Worm (Caenorhabditis elegans) whole organism, L1 larva: ENCODE results near the gene mrps-14.

Experiments used
- C16A3.4 ChIP-seq: fragments of 150-350 bp; optimal IDR thresholded peaks from 2 replicates; lab custom pipeline; 2014; ENCODE audit warnings: missing biosample characterization, missing genetic modification characterization
- C34B4.2 ChIP-seq: sonication (generic microtip); optimal IDR thresholded peaks from 2 replicates; lab custom pipeline; 2017; ENCODE audit warnings: mild to moderate bottlenecking, missing genetic modification characterization, missing compliant biosample characterization
- F16B12.6 ChIP-seq: fragments of 150-350 bp; optimal IDR thresholded peaks from 2 replicates; lab custom pipeline; 2014; ENCODE audit warnings: missing biosample characterization, missing genetic modification characterization
- alr-1 ChIP-seq: fragments of 200-800 bp; sonication (Bioruptor generic); optimal IDR thresholded peaks from 2 replicates; lab custom pipeline; 2018; ENCODE audit warnings: borderline replicate concordance, mild to moderate bottlenecking, missing genetic modification characterization, missing compliant biosample characterization
- aly-2 ChIP-seq: fragments of 150-350 bp; optimal IDR thresholded peaks from 2 replicates; lab custom pipeline; 2014; ENCODE audit warnings: missing biosample characterization, missing genetic modification characterization
- blmp-1 ChIP-seq: fragments of 150-350 bp; optimal IDR thresholded peaks from 2 replicates; lab custom pipeline; 2014; ENCODE audit warnings: missing biosample characterization, missing genetic modification characterization
- ceh-82 ChIP-seq, 3 experiments: fragments of 150-350 bp in 1 of 3; sonication (generic microtip) in 2 of 3; optimal IDR thresholded peaks; 2 replicates each; lab custom pipeline; 2014 to 2017; ENCODE audit warnings: missing biosample characterization in 3 of 3, missing genetic modification characterization in 3 of 3
- ceh-88 ChIP-seq: fragments of 200-800 bp; sonication (Bioruptor generic); IDR thresholded peaks from 2 replicates; pipeline ENCODE4 v1.3.6; 2022; ENCODE audit warnings: missing genetic modification characterization, missing compliant biosample characterization
- ceh-90 ChIP-seq: sonication (generic microtip); optimal IDR thresholded peaks from 2 replicates; lab custom pipeline; 2016; ENCODE audit warnings: missing genetic modification characterization, missing compliant biosample characterization
- egl-13 ChIP-seq: sonication (generic microtip); optimal IDR thresholded peaks from 2 replicates; lab custom pipeline; 2016; ENCODE audit warnings: missing genotype, missing genetic modification reagents, missing genetic modification characterization, missing compliant biosample characterization
- elt-3 ChIP-seq, 6 experiments: fragments of 150-350 bp in 1 of 6; sonication (generic microtip); optimal IDR thresholded peaks; 2 replicates each; lab custom pipeline; 2017 to 2018; ENCODE audit warnings: missing biosample characterization in 6 of 6, missing genetic modification characterization in 6 of 6, inconsistent platforms in 1 of 6
- ets-5 ChIP-seq: fragments of 200-800 bp; sonication (Bioruptor generic); IDR thresholded peaks from 2 replicates; pipeline ENCODE4 v1.3.6; 2022; ENCODE audit warnings: missing genetic modification characterization, missing compliant biosample characterization
- fkh-10 ChIP-seq: sonication (generic microtip); optimal IDR thresholded peaks from 2 replicates; lab custom pipeline; 2017; ENCODE audit warnings: missing biosample characterization, missing genetic modification reagents, missing genetic modification characterization
- fkh-8 ChIP-seq: sonication (generic microtip); optimal IDR thresholded peaks from 2 replicates; lab custom pipeline; 2016; ENCODE audit warnings: mild to moderate bottlenecking, missing genetic modification characterization, missing compliant biosample characterization
- grh-1 ChIP-seq: fragments of 200-800 bp; sonication (Bioruptor generic); IDR thresholded peaks from 2 replicates; pipeline ENCODE4 v1.3.6; 2022; ENCODE audit warnings: missing genetic modification reagents, missing genetic modification characterization, missing compliant biosample characterization
- hpl-2 ChIP-seq: fragments of 150-350 bp; optimal IDR thresholded peaks from 2 replicates; lab custom pipeline; 2014; ENCODE audit warnings: missing biosample characterization, missing genetic modification reagents, missing genetic modification characterization
- isw-1 ChIP-seq: fragments of 200-800 bp; sonication (Bioruptor generic); IDR thresholded peaks from 2 replicates; pipeline ENCODE4 v1.3.6; 2022; ENCODE audit warnings: missing genetic modification characterization, missing compliant biosample characterization
- jun-1 ChIP-seq: fragments of 150-350 bp; optimal IDR thresholded peaks from 2 replicates; lab custom pipeline; 2014; ENCODE audit warnings: missing biosample characterization, missing genetic modification reagents, missing genetic modification characterization
- lin-39 ChIP-seq: fragments of 150-350 bp; optimal IDR thresholded peaks from 2 replicates; lab custom pipeline; 2014; ENCODE audit warnings: missing biosample characterization, missing genetic modification reagents, missing genetic modification characterization
- lsy-2 ChIP-seq, 2 experiments: fragments of 150-350 bp; optimal IDR thresholded peaks; 2 replicates each; lab custom pipeline; 2014; ENCODE audit warnings: missing biosample characterization in 2 of 2, missing genetic modification characterization in 2 of 2
- mef-2 ChIP-seq: fragments of 150-350 bp; optimal IDR thresholded peaks from 2 replicates; lab custom pipeline; 2014; ENCODE audit warnings: missing biosample characterization, missing genetic modification characterization
- mep-1 ChIP-seq: fragments of 150-350 bp; optimal IDR thresholded peaks from 2 replicates; lab custom pipeline; 2014; ENCODE audit warnings: missing biosample characterization, missing genetic modification characterization
- nhr-11 ChIP-seq: fragments of 150-350 bp; optimal IDR thresholded peaks from 2 replicates; lab custom pipeline; 2014; ENCODE audit warnings: missing biosample characterization, missing genetic modification characterization
- nhr-12 ChIP-seq: sonication (generic microtip); optimal IDR thresholded peaks from 2 replicates; lab custom pipeline; 2017; ENCODE audit warnings: missing biosample characterization, missing genetic modification characterization
- nhr-19 ChIP-seq: fragments of 200-800 bp; sonication (Bioruptor generic); conservative IDR thresholded peaks from 2 replicates; pipeline ENCODE4 v1.3.6; 2022; ENCODE audit warnings: missing genetic modification characterization, missing compliant biosample characterization
- nhr-20 ChIP-seq: sonication (generic microtip); optimal IDR thresholded peaks from 2 replicates; lab custom pipeline; 2016; ENCODE audit warnings: mild to moderate bottlenecking, missing genetic modification characterization, missing compliant biosample characterization
- nhr-237 ChIP-seq: fragments of 150-350 bp; optimal IDR thresholded peaks from 2 replicates; lab custom pipeline; 2014; ENCODE audit warnings: missing biosample characterization, missing genetic modification characterization
- nhr-76 ChIP-seq: sonication (generic microtip); optimal IDR thresholded peaks from 2 replicates; lab custom pipeline; 2017; ENCODE audit warnings: missing biosample characterization, missing genetic modification characterization
- pag-3 ChIP-seq: sonication (generic microtip); optimal IDR thresholded peaks from 2 replicates; lab custom pipeline; 2017; ENCODE audit warnings: missing genetic modification characterization, mild to moderate bottlenecking, missing compliant biosample characterization, antibody characterized with exemption, borderline replicate concordance; ENCODE audit not compliant: insufficient read depth
- pqm-1 ChIP-seq: sonication (generic microtip); optimal IDR thresholded peaks from 3 replicates; lab custom pipeline; 2017; ENCODE audit warnings: missing biosample characterization, missing genetic modification characterization
- sptf-1 ChIP-seq: fragments of 150-350 bp; optimal IDR thresholded peaks from 2 replicates; lab custom pipeline; 2014; ENCODE audit warnings: missing biosample characterization, missing genetic modification characterization
- swsn-7 ChIP-seq: sonication (generic microtip); optimal IDR thresholded peaks from 2 replicates; lab custom pipeline; 2016; ENCODE audit warnings: missing genetic modification characterization, missing compliant biosample characterization
- tlp-1 ChIP-seq: fragments of 150-350 bp; optimal IDR thresholded peaks from 2 replicates; lab custom pipeline; 2014; ENCODE audit warnings: missing biosample characterization, missing genetic modification characterization
- unc-130 ChIP-seq: fragments of 150-350 bp; optimal IDR thresholded peaks from 2 replicates; lab custom pipeline; 2017; ENCODE audit warnings: missing biosample characterization, missing genetic modification characterization, inconsistent platforms
- unc-62 ChIP-seq: fragments of 150-350 bp; optimal IDR thresholded peaks from 2 replicates; lab custom pipeline; 2014; ENCODE audit warnings: missing biosample characterization, missing genetic modification reagents, missing genetic modification characterization
- unc-98 ChIP-seq: fragments of 200-800 bp; sonication (Bioruptor generic); IDR thresholded peaks from 2 replicates; pipeline ENCODE4 v1.3.6; 2022; ENCODE audit warnings: missing genetic modification characterization, missing compliant biosample characterization
- zip-4 ChIP-seq: fragments of 200-800 bp; sonication (Bioruptor generic); optimal IDR thresholded peaks from 2 replicates; lab custom pipeline; 2018; ENCODE audit warnings: mild to moderate bottlenecking, missing genetic modification characterization, moderate library complexity, missing compliant biosample characterization
- ztf-11 ChIP-seq, 2 experiments: sonication (generic microtip); optimal IDR thresholded peaks; 2 replicates each; lab custom pipeline; 2016 to 2017; ENCODE audit warnings: missing genetic modification characterization in 2 of 2, missing biosample characterization in 1 of 2, missing compliant biosample characterization in 1 of 2

Gene mrps-14

DNA sequence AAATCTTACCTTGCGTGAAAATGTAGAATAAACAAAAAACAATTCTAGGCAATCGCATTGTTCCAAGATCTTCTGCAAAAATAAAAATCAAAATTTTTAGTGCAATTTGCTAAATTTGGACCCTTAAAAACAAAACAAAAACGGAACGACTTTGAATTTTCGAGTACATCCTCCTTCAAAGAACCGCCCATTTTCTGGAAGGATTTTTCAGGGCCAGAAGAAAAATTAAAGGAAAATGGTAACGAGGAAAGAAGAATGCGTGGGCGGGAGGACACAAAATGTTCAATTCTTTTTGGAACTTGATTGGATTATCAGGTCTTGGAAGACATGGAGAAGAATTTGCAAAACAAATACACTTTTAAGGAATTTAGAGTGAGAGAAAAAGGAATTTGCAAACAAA lies 28.8 kb upstream of the mrps-14 start, which contains the start of gene F54B3.4:
TSS of gene F54B3.4 (minus strand) at position 101 of the 400 bp plus-strand sequence.
- TF ChIP-seq unc-62 (GFP tag; lab: Kevin White, UChicago): no peak
- TF ChIP-seq fkh-10 (GFP tag; lab: Kevin White, UChicago): no peak
- TF ChIP-seq C16A3.4 (tag; lab: Kevin White, UChicago): no peak
- no peak for TF ChIP-seq fkh-8 (tag; lab: Kevin White, UChicago)
- TF ChIP-seq nhr-12 (tag; lab: Kevin White, UChicago): no peak
- no peak for TF ChIP-seq unc-130 (tag; lab: Kevin White, UChicago)

DNA sequence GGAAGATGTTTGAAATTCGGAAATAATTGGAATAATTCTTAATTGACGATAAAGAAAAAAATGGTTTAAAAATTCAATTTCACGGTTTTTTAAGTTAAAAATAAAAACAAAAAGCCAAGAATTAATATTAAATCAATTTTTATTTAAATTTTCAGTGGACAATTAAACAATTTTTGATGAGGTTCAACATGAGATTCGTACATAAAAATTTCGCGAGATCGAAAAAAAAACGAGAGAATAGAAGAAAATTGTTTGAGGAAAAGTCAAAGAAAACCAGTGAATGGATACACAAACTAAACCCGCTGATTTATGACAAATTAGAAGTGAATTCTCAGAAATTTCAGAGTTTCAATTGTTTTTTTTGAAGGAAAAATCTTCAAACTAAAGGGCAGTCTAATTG lies 27.8 kb upstream of the mrps-14 start, which contains the start of gene F54B3.2:
TSS of gene F54B3.2 (minus strand) at position 101 of the 400 bp plus-strand sequence.
- TF ChIP-seq isw-1: no peak
- TF ChIP-seq C16A3.4 (tag; lab: Kevin White, UChicago): no peak
- TF ChIP-seq pag-3 (tag; lab: Kevin White, UChicago): no peak
- no peak for TF ChIP-seq nhr-12 (tag; lab: Kevin White, UChicago)
- no peak for TF ChIP-seq ztf-11 (tag; optimal IDR thresholded peaks at IDR 0.05; lab: Kevin White, UChicago)
- TF ChIP-seq nhr-76 (tag; lab: Kevin White, UChicago): no peak
- TF ChIP-seq sptf-1 (tag; lab: Kevin White, UChicago): no peak
- no peak for TF ChIP-seq jun-1 (tag; lab: Kevin White, UChicago)
- no peak for TF ChIP-seq nhr-237 (tag; lab: Kevin White, UChicago)
- no peak for TF ChIP-seq nhr-19 (GFP tag; lab: Robert Waterston, UW)
- no peak for TF ChIP-seq egl-13 (tag; lab: Kevin White, UChicago)
- TF ChIP-seq unc-98 (GFP tag; lab: Robert Waterston, UW): no peak
- no peak for TF ChIP-seq lin-39 (tag; lab: Kevin White, UChicago)
- no peak for TF ChIP-seq ceh-88
- no peak for TF ChIP-seq lsy-2 (tag; optimal IDR thresholded peaks at IDR 0.05; lab: Kevin White, UChicago)
- TF ChIP-seq tlp-1 (tag; lab: Kevin White, UChicago): no peak
- no peak for TF ChIP-seq ets-5 (GFP tag; lab: Robert Waterston, UW)
- TF ChIP-seq C34B4.2 (tag; lab: Kevin White, UChicago): no peak

DNA sequence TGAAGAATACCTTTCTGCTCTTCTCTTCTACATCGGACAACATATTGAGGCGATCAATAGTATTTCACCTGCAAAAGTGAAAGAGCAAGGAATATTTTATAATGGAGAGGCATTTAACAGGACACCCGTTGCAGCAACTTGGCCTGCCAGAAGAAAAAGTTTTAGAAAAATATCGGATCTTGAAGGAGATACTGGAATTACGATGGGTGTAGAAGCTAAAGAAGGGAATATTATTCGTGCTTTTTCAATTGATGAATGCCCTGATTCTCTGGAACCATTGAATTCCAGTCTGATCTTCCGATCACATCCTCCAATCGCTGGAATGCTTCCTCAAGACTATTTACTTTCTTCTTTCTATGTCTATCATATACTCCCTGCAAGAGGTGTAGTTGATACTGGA lies 19.0 kb upstream of the mrps-14 start:
- no peak for TF ChIP-seq egl-13 (tag; lab: Kevin White, UChicago)
- no peak for TF ChIP-seq mef-2
- TF ChIP-seq swsn-7 (tag; lab: Kevin White, UChicago): no peak
- no peak for TF ChIP-seq nhr-20 (tag; lab: Kevin White, UChicago)
- TF ChIP-seq unc-130 (tag; lab: Kevin White, UChicago): no peak
- TF ChIP-seq nhr-12 (tag; lab: Kevin White, UChicago): no peak
- TF ChIP-seq alr-1 (tag; lab: Kevin White, UChicago): no peak
- TF ChIP-seq unc-98 (GFP tag; lab: Robert Waterston, UW): no peak
- no peak for TF ChIP-seq mep-1
- TF ChIP-seq elt-3 (tag; optimal IDR thresholded peaks at IDR 0.05; lab: Kevin White, UChicago): no peak
- no peak for TF ChIP-seq ceh-90 (tag; lab: Kevin White, UChicago)
- TF ChIP-seq grh-1 (GFP tag; lab: Robert Waterston, UW): no peak
- no peak for TF ChIP-seq hpl-2 (GFP tag; lab: Kevin White, UChicago)
- no peak for TF ChIP-seq nhr-19 (GFP tag; lab: Robert Waterston, UW)
- no peak for TF ChIP-seq ceh-82 (tag; optimal IDR thresholded peaks at IDR 0.05; lab: Kevin White, UChicago)
- no peak for TF ChIP-seq unc-62 (GFP tag; lab: Kevin White, UChicago)
- TF ChIP-seq F16B12.6: no peak

DNA sequence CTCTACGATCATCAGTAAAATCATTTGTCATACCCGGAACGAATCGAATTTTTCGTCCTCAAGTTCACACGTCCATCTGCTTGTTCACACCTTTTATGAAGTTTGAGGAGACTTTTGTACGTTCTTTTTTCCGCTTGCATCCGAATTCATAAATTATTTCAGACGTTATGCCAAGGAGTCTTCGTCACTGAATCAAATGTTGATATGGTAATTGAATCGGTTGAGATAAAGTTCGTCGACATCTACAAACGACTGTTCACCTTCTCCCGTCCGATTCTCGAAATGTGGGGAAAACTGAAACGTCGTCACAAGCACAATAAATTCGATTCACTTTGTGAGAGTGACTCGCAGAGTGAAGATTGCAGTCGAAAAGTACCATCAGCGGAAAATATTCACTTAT lies 9.8 kb upstream of the mrps-14 start:
- TF ChIP-seq unc-98 (GFP tag; lab: Robert Waterston, UW) (no peak), sptf-1 (tag; lab: Kevin White, UChicago) (no peak), pqm-1 (tag; lab: Kevin White, UChicago) (no peak), aly-2 (tag; lab: Kevin White, UChicago) (no peak), blmp-1 (no peak), zip-4 (GFP tag; lab: Kevin White, UChicago) (no peak), pag-3 (tag; lab: Kevin White, UChicago) (no peak), nhr-11 (tag; lab: Kevin White, UChicago) (no peak)
- TF ChIP-seq, all 84 proteins: peak for 0
